Worm (Caenorhabditis elegans): ENCODE data around the gene Y70C5A.3.

Gene Y70C5A.3

ce11 chrV:16627962-16628361, 7.2 kb upstream of the Y70C5A.3 start, which contains the start of gene oac-53:
Gene oac-53, minus strand, starts transcription at chrV:16627970.
- TF ChIP-seq pes-1 (GFP tag; IDR thresholded peaks at IDR 0.05) = no peak
- TF ChIP-seq ceh-36 (tag; optimal IDR thresholded peaks at IDR 0.05) = no peak
- no peak for TF ChIP-seq ama-1 (optimal IDR thresholded peaks at IDR 0.05)
- TF ChIP-seq aly-1 (tag; optimal IDR thresholded peaks at IDR 0.05) = no peak
- no peak for TF ChIP-seq F13C5.2 (tag; optimal IDR thresholded peaks at IDR 0.05)
- TF ChIP-seq scrt-1 (GFP tag; IDR thresholded peaks at IDR 0.05) = no peak
- no peak for TF ChIP-seq tbx-37 (GFP tag; conservative IDR thresholded peaks at IDR 0.05)
- TF ChIP-seq hmg-4 (GFP tag; optimal IDR thresholded peaks at IDR 0.05) = no peak
- no peak for TF ChIP-seq flt-1 (GFP tag; IDR thresholded peaks at IDR 0.05)
- no peak for TF ChIP-seq B0310.2 (tag; optimal IDR thresholded peaks at IDR 0.05)
- TF ChIP-seq ets-7 (tag; optimal IDR thresholded peaks at IDR 0.05) = no peak
- no peak for TF ChIP-seq tbx-11 (GFP tag; IDR thresholded peaks at IDR 0.05)
- no peak for TF ChIP-seq hmbx-1 (tag; optimal IDR thresholded peaks at IDR 0.05)
- TF ChIP-seq ceh-13 (GFP tag; optimal IDR thresholded peaks at IDR 0.05) = no peak

ce11 chrV:16622754-16623261, 2.1 kb upstream of the Y70C5A.3 start, which contains the start of gene Y70C5A.2:
Gene Y70C5A.2, minus strand, starts transcription at chrV:16623211.
- TF ChIP-seq scrt-1 (GFP tag; IDR thresholded peaks at IDR 0.05) (no peak), F13C5.2 (tag; optimal IDR thresholded peaks at IDR 0.05) (no peak), sea-1 (GFP tag; conservative IDR thresholded peaks at IDR 0.05) (no peak), ceh-36 (tag; optimal IDR thresholded peaks at IDR 0.05) (no peak), tra-4 (tag; optimal IDR thresholded peaks at IDR 0.05) (no peak), pes-1 (GFP tag; IDR thresholded peaks at IDR 0.05) (no peak), ama-1 (optimal IDR thresholded peaks at IDR 0.05) (no peak), aly-1 (tag; optimal IDR thresholded peaks at IDR 0.05) (no peak), hmg-4 (GFP tag; optimal IDR thresholded peaks at IDR 0.05) (no peak), flt-1 (GFP tag; IDR thresholded peaks at IDR 0.05) (no peak), hnd-1 (tag; optimal IDR thresholded peaks at IDR 0.05) (no peak), ets-7 (tag; optimal IDR thresholded peaks at IDR 0.05) (no peak), B0310.2 (tag; optimal IDR thresholded peaks at IDR 0.05) (no peak), tbx-37 (GFP tag; conservative IDR thresholded peaks at IDR 0.05) (no peak), ceh-13 (GFP tag; optimal IDR thresholded peaks at IDR 0.05) (no peak), tbx-11 (GFP tag; IDR thresholded peaks at IDR 0.05) (no peak), hmbx-1 (tag; optimal IDR thresholded peaks at IDR 0.05) (no peak)

ce11 chrV:16621894-16622293, 1.2 kb upstream of the Y70C5A.3 start:
- TF ChIP-seq scrt-1 (GFP tag; IDR thresholded peaks at IDR 0.05) = 0 out of 2 replicates have a peak, but pooled peaks have one; percentile 58
- no peak for TF ChIP-seq hnd-1 (tag; optimal IDR thresholded peaks at IDR 0.05)
- TF ChIP-seq sea-1 (GFP tag; conservative IDR thresholded peaks at IDR 0.05) = peak; percentile 65; the same call in 1 of the 2 replicates
- TF ChIP-seq tbx-37 (GFP tag; conservative IDR thresholded peaks at IDR 0.05) = peak; percentile 56
- peak; percentile 84 for TF ChIP-seq pes-1 (GFP tag; IDR thresholded peaks at IDR 0.05)
- TF ChIP-seq ets-7 (tag; optimal IDR thresholded peaks at IDR 0.05) = no peak
- TF ChIP-seq F13C5.2 (tag; optimal IDR thresholded peaks at IDR 0.05) = peak; percentile 35
- TF ChIP-seq aly-1 (tag; optimal IDR thresholded peaks at IDR 0.05) = peak; percentile 20
- TF ChIP-seq hmbx-1 (tag; optimal IDR thresholded peaks at IDR 0.05) = no peak
- no peak for TF ChIP-seq tra-4 (tag; optimal IDR thresholded peaks at IDR 0.05)
- TF ChIP-seq B0310.2 (tag; optimal IDR thresholded peaks at IDR 0.05) = peak; percentile 8
- TF ChIP-seq ama-1 (optimal IDR thresholded peaks at IDR 0.05) = no peak
- TF ChIP-seq tbx-11 (GFP tag; IDR thresholded peaks at IDR 0.05) = peak; percentile 75
- TF ChIP-seq hmg-4 (GFP tag; optimal IDR thresholded peaks at IDR 0.05) = no peak
- peak; percentile 75 for TF ChIP-seq ceh-36 (tag; optimal IDR thresholded peaks at IDR 0.05)
- peak; percentile 51 for TF ChIP-seq ceh-13 (GFP tag; optimal IDR thresholded peaks at IDR 0.05)
- peak; percentile 79 for TF ChIP-seq flt-1 (GFP tag; IDR thresholded peaks at IDR 0.05)

ce11 chrV:16617462-16617861, 3.3 kb downstream of the Y70C5A.3 start, which contains the start of gene Y70C5A.4:
Gene Y70C5A.4, plus strand, starts transcription at chrV:16617762.
- TF ChIP-seq sea-1 (GFP tag; conservative IDR thresholded peaks at IDR 0.05) (no peak), F13C5.2 (tag; optimal IDR thresholded peaks at IDR 0.05) (no peak), hmbx-1 (tag; optimal IDR thresholded peaks at IDR 0.05) (no peak), flt-1 (GFP tag; IDR thresholded peaks at IDR 0.05) (no peak), hnd-1 (tag; optimal IDR thresholded peaks at IDR 0.05) (no peak), aly-1 (tag; optimal IDR thresholded peaks at IDR 0.05) (no peak), tbx-37 (GFP tag; conservative IDR thresholded peaks at IDR 0.05) (no peak), scrt-1 (GFP tag; IDR thresholded peaks at IDR 0.05) (no peak), B0310.2 (tag; optimal IDR thresholded peaks at IDR 0.05) (no peak)

ce11 chrV:16610791-16611385, 9.8 kb downstream of the Y70C5A.3 start, which contains the start of gene srw-54:
Gene srw-54, plus strand, starts transcription at chrV:16611335.
- no peak for TF ChIP-seq flt-1 (GFP tag; IDR thresholded peaks at IDR 0.05)
- no peak for TF ChIP-seq F13C5.2 (tag; optimal IDR thresholded peaks at IDR 0.05)
- no peak for TF ChIP-seq hnd-1 (tag; optimal IDR thresholded peaks at IDR 0.05)
- no peak for TF ChIP-seq tbx-37 (GFP tag; conservative IDR thresholded peaks at IDR 0.05)
- TF ChIP-seq pes-1 (GFP tag; IDR thresholded peaks at IDR 0.05) = no peak
- no peak for TF ChIP-seq scrt-1 (GFP tag; IDR thresholded peaks at IDR 0.05)
- TF ChIP-seq tbx-11 (GFP tag; IDR thresholded peaks at IDR 0.05) = no peak
- TF ChIP-seq tra-4 (tag; optimal IDR thresholded peaks at IDR 0.05) = no peak
- no peak for TF ChIP-seq ama-1 (optimal IDR thresholded peaks at IDR 0.05)
- TF ChIP-seq ets-7 (tag; optimal IDR thresholded peaks at IDR 0.05) = no peak
- TF ChIP-seq aly-1 (tag; optimal IDR thresholded peaks at IDR 0.05) = no peak
- no peak for TF ChIP-seq ceh-13 (GFP tag; optimal IDR thresholded peaks at IDR 0.05)
- TF ChIP-seq B0310.2 (tag; optimal IDR thresholded peaks at IDR 0.05) = no peak
- TF ChIP-seq ceh-36 (tag; optimal IDR thresholded peaks at IDR 0.05) = no peak

- TF ChIP-seq scrt-1 (GFP tag; IDR thresholded peaks at IDR 0.05) (no peak), F13C5.2 (tag; optimal IDR thresholded peaks at IDR 0.05) (no peak), ceh-36 (tag; optimal IDR thresholded peaks at IDR 0.05) (no peak), hmg-4 (GFP tag; optimal IDR thresholded peaks at IDR 0.05) (no peak), B0310.2 (tag; optimal IDR thresholded peaks at IDR 0.05) (no peak), ceh-13 (GFP tag; optimal IDR thresholded peaks at IDR 0.05) (no peak), aly-1 (tag; optimal IDR thresholded peaks at IDR 0.05) (no peak), tbx-37 (GFP tag; conservative IDR thresholded peaks at IDR 0.05) (no peak), hnd-1 (tag; optimal IDR thresholded peaks at IDR 0.05) (no peak), flt-1 (GFP tag; IDR thresholded peaks at IDR 0.05) (no peak), hmbx-1 (tag; optimal IDR thresholded peaks at IDR 0.05) (no peak), sea-1 (GFP tag; conservative IDR thresholded peaks at IDR 0.05) (no peak), tra-4 (tag; optimal IDR thresholded peaks at IDR 0.05) (no peak), pes-1 (GFP tag; IDR thresholded peaks at IDR 0.05) (no peak), ama-1 (optimal IDR thresholded peaks at IDR 0.05) (no peak), tbx-11 (GFP tag; IDR thresholded peaks at IDR 0.05) (no peak), ets-7 (tag; optimal IDR thresholded peaks at IDR 0.05) (no peak)
Observed at ce11 chrV:16610094-16610493, 10.6 kb downstream of the Y70C5A.3 start.

All from whole organism, early embryonic.